Worm (Caenorhabditis elegans) whole organism, early embryonic: ENCODE measurements around the gene nsph-3.2.

ENCODE experiments used
- B0310.2 ChIP-seq: sonication (generic microtip); optimal IDR thresholded peaks from 2 replicates; lab custom pipeline; 2016; ENCODE audit warnings: mild to moderate bottlenecking, missing genetic modification characterization, missing compliant biosample characterization
- F13C5.2 ChIP-seq: sonication (generic microtip); optimal IDR thresholded peaks from 2 replicates; lab custom pipeline; 2017; ENCODE audit warnings: mild to moderate bottlenecking, missing genetic modification characterization, inconsistent platforms, missing compliant biosample characterization
- aly-1 ChIP-seq: sonication (generic microtip); optimal IDR thresholded peaks from 2 replicates; lab custom pipeline; 2016; ENCODE audit warnings: missing genetic modification characterization, missing compliant biosample characterization
- ama-1 ChIP-seq: fragments of 150-350 bp; optimal IDR thresholded peaks from 2 replicates; lab custom pipeline; 2014
- ceh-13 ChIP-seq: fragments of 200-800 bp; sonication (Bioruptor generic); optimal IDR thresholded peaks from 2 replicates; lab custom pipeline; 2018; ENCODE audit warnings: mild to moderate bottlenecking, missing genetic modification characterization, missing compliant biosample characterization
- ceh-36 ChIP-seq: sonication (generic microtip); optimal IDR thresholded peaks from 2 replicates; lab custom pipeline; 2016; ENCODE audit warnings: missing genetic modification characterization, inconsistent platforms, missing compliant biosample characterization
- ets-7 ChIP-seq: sonication (generic microtip); optimal IDR thresholded peaks from 2 replicates; lab custom pipeline; 2016; ENCODE audit warnings: missing genotype, missing genetic modification characterization, missing compliant biosample characterization
- flt-1 ChIP-seq: fragments of 200-800 bp; sonication (Bioruptor generic); IDR thresholded peaks from 2 replicates; pipeline ENCODE4 v1.3.6; 2022; ENCODE audit warnings: missing genetic modification characterization, missing compliant biosample characterization
- hmbx-1 ChIP-seq: sonication (generic microtip); optimal IDR thresholded peaks from 2 replicates; lab custom pipeline; 2016; ENCODE audit warnings: mild to moderate bottlenecking, missing genetic modification characterization, missing compliant biosample characterization
- hmg-4 ChIP-seq: fragments of 200-800 bp; sonication (Bioruptor generic); optimal IDR thresholded peaks from 2 replicates; lab custom pipeline; 2018; ENCODE audit warnings: mild to moderate bottlenecking, missing genetic modification characterization, missing compliant biosample characterization
- hnd-1 ChIP-seq: sonication (generic microtip); optimal IDR thresholded peaks from 2 replicates; lab custom pipeline; 2016; ENCODE audit warnings: missing genetic modification characterization, missing compliant biosample characterization
- pes-1 ChIP-seq: fragments of 200-800 bp; sonication (Bioruptor generic); IDR thresholded peaks from 2 replicates; pipeline ENCODE4 v1.3.6; 2022; ENCODE audit warnings: missing genetic modification reagents, missing genetic modification characterization, missing compliant biosample characterization
- scrt-1 ChIP-seq: fragments of 200-800 bp; sonication (Bioruptor generic); IDR thresholded peaks from 2 replicates; pipeline ENCODE4 v1.3.6; 2022; ENCODE audit warnings: missing genetic modification characterization, missing compliant biosample characterization
- sea-1 ChIP-seq: fragments of 200-800 bp; sonication (Bioruptor generic); conservative IDR thresholded peaks from 2 replicates; pipeline ENCODE4 v1.3.6; 2022; ENCODE audit warnings: missing genetic modification characterization, missing compliant biosample characterization
- tbx-11 ChIP-seq: fragments of 200-800 bp; sonication (Bioruptor generic); IDR thresholded peaks from 2 replicates; pipeline ENCODE4 v1.3.6; 2022; ENCODE audit warnings: missing genetic modification characterization, missing compliant biosample characterization
- tbx-37 ChIP-seq: fragments of 200-800 bp; sonication (Bioruptor generic); conservative IDR thresholded peaks from 2 replicates; pipeline ENCODE4 v1.3.6; 2022; ENCODE audit warnings: missing genetic modification reagents, missing genetic modification characterization, missing compliant biosample characterization
- tra-4 ChIP-seq: sonication (generic microtip); optimal IDR thresholded peaks from 2 replicates; lab custom pipeline; 2017; ENCODE audit warnings: missing genetic modification characterization, missing compliant biosample characterization

Gene nsph-3.2

DNA sequence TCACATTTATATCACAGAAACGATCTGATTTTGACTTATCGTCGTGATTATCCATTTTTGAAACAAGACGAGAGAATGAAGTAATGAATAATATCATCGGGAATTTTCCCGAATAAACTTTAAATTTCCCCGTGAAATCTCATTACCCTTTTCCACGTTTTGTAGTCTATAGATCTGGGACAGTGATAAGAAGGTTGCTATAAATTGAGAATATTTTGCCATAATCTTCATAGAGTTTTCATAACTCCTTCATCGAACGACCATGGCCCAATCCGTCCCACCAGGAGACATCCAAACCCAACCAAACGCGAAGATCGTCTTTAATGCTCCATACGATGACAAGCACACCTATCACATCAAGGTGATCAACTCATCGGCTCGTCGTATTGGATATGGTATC lies 17.5 kb upstream of the nsph-3.2 start, which contains the start of the genes C04G2.5 and msp-36:
Gene C04G2.5 (minus strand): TSS at position 101 of the 400 bp plus-strand sequence.
Gene msp-36 (plus strand): TSS at position 263 of the 400 bp plus-strand sequence.
- TF ChIP-seq scrt-1 (GFP tag; lab: Robert Waterston, UW) (no peak), pes-1 (GFP tag; lab: Robert Waterston, UW) (no peak), ama-1 (lab: Kevin White, UChicago) (no peak), sea-1 (GFP tag; lab: Robert Waterston, UW) (no peak), tbx-37 (GFP tag; lab: Robert Waterston, UW) (no peak), tbx-11 (GFP tag; lab: Robert Waterston, UW) (no peak), ceh-36 (tag; lab: Kevin White, UChicago) (no peak), hmg-4 (GFP tag; lab: Kevin White, UChicago) (no peak), ets-7 (tag; lab: Kevin White, UChicago) (no peak)

DNA sequence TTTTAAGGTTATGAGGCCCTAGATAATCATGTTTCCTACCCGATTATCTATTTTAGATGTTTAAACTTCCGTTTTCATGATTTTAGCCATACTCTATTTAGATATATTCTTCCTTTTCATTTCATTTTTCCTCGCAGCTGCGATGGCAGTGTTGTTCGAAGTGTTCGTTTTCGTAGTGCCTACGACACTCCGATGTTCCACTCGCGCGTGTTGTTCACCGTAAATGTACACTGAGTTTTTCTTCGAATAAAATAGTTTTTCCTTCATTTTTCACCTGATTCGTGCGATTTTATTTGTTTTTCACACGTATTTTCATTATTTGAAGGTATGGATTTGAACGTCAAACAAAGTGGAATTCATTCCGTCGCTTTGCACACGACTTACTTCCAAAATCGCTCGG lies 15.8 kb upstream of the nsph-3.2 start, which contains the start of gene dis-3:
Gene dis-3 (plus strand): TSS at position 322 of the 400 bp plus-strand sequence.
- TF ChIP-seq tbx-11 (GFP tag; lab: Robert Waterston, UW) (no peak), hmg-4 (GFP tag; lab: Kevin White, UChicago) (no peak), aly-1 (tag; lab: Kevin White, UChicago) (no peak), ama-1 (lab: Kevin White, UChicago) (no peak), ets-7 (tag; lab: Kevin White, UChicago) (no peak), scrt-1 (GFP tag; lab: Robert Waterston, UW) (no peak), F13C5.2 (tag; lab: Kevin White, UChicago) (no peak), pes-1 (GFP tag; lab: Robert Waterston, UW) (no peak), flt-1 (GFP tag; lab: Robert Waterston, UW) (no peak), tra-4 (tag; lab: Kevin White, UChicago) (no peak), ceh-36 (tag; lab: Kevin White, UChicago) (no peak), hnd-1 (tag; lab: Kevin White, UChicago) (no peak), hmbx-1 (no peak), sea-1 (GFP tag; lab: Robert Waterston, UW) (no peak), B0310.2 (tag; lab: Kevin White, UChicago) (no peak), ceh-13 (no peak), tbx-37 (GFP tag; lab: Robert Waterston, UW) (no peak)

DNA sequence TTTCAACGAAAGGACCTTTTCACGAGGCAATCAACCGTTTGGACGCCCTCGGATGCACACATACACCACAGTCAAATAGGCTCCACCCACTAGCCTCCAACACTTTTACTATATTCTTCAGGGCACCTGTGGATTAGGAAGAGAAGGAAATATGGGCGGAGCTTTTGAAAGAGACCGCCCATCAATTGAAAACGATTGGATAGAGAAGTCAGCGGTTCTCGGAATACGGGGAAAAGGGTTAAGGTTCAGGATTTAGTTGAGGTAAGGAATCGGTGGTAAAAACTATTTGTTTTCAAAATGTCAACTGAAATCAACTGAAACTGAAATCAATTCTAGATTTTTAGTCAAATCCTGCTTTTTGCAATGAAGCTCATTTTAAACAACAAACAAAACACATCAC lies 2.3 kb upstream of the nsph-3.2 start, which contains the start of gene egl-38:
Gene egl-38 (minus strand): TSS at position 101 of the 400 bp plus-strand sequence.
- no peak for TF ChIP-seq tbx-37 (GFP tag; lab: Robert Waterston, UW)
- TF ChIP-seq ceh-36 (tag; lab: Kevin White, UChicago) = no peak
- no peak for TF ChIP-seq scrt-1 (GFP tag; lab: Robert Waterston, UW)
- no peak for TF ChIP-seq aly-1 (tag; lab: Kevin White, UChicago)
- TF ChIP-seq hmg-4 (GFP tag; lab: Kevin White, UChicago) = no peak
- TF ChIP-seq tra-4 (tag; lab: Kevin White, UChicago) = no peak
- TF ChIP-seq ama-1 (lab: Kevin White, UChicago) = no peak
- no peak for TF ChIP-seq hnd-1 (tag; lab: Kevin White, UChicago)
- TF ChIP-seq F13C5.2 (tag; lab: Kevin White, UChicago) = no peak
- no peak for TF ChIP-seq B0310.2 (tag; lab: Kevin White, UChicago)
- no peak for TF ChIP-seq ets-7 (tag; lab: Kevin White, UChicago)

DNA sequence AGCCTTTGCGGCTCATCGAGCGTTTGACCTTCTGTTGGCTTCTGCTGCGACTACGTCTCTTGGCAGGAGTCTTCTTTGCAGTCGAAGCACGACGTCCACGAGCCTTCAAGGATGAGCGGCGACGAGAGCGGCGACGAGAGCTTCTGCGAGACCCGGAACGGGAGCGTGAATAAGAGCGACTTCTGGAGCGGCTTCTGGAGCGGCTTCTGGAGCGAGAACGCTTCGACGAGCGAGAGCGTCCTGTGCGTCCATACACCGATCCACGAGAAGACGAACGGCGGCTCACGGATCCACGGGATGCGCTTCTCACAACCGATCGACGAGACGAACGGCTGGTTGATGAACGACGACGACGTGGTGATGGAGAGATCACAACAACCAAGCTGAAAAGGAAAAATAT lies 1.8 kb upstream of the nsph-3.2 start:
- TF ChIP-seq B0310.2 (tag; lab: Kevin White, UChicago) (no peak), sea-1 (GFP tag; lab: Robert Waterston, UW) (no peak), pes-1 (GFP tag; lab: Robert Waterston, UW) (no peak), hmg-4 (GFP tag; lab: Kevin White, UChicago) (no peak), ceh-13 (no peak), flt-1 (GFP tag; lab: Robert Waterston, UW) (no peak), scrt-1 (GFP tag; lab: Robert Waterston, UW) (no peak), ets-7 (tag; lab: Kevin White, UChicago) (no peak), aly-1 (tag; lab: Kevin White, UChicago) (no peak), ama-1 (lab: Kevin White, UChicago) (no peak), hmbx-1 (no peak), ceh-36 (tag; lab: Kevin White, UChicago) (no peak), F13C5.2 (tag; lab: Kevin White, UChicago) (no peak), tbx-37 (GFP tag; lab: Robert Waterston, UW) (no peak), tra-4 (tag; lab: Kevin White, UChicago) (no peak), hnd-1 (tag; lab: Kevin White, UChicago) (no peak), tbx-11 (GFP tag; lab: Robert Waterston, UW) (no peak)

DNA sequence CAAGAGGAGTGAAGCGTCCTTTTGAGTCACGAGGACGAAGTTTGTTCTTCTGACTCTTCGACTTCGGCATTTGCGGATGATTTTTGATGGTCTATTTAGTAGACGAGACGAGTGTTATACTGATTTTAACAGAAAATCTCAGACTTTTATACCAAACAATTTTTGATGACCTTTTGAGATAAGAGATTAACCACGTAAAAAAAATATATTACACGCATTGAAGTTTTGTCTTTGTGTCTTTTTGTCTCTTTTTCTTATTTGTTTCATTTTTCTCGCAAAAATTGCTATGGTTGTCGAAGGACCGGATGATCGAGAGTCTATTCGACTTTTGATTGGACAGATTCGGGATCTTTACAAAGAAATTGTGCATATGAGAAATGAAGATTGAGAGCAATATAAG lies 1.2 kb upstream of the nsph-3.2 start, which contains the start of gene spch-1:
Gene spch-1 (minus strand): TSS at position 101 of the 400 bp plus-strand sequence.
- TF ChIP-seq sea-1 (GFP tag; lab: Robert Waterston, UW) (no peak), tbx-37 (GFP tag; lab: Robert Waterston, UW) (no peak)

DNA sequence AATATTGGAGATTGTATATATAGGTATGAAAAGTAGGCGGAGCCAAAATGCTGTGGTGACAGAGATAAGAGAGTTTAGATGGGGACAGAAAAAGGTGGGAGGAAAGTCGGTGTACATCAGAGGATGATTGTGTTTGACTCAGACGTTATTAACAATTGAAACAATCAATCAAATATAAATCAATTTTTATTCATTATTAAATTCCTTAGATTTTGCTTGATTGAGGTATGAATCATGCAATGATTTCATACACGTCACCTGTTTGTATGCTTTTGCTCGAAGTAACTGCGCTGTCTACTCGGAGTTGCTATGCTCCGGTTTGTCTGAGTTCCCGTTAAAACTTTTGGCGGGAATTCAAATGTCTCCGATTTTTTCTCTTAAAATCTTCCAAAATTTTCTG lies 2.5 kb downstream of the nsph-3.2 start, which contains the start of gene C04G2.10:
Gene C04G2.10 (plus strand): TSS at position 301 of the 400 bp plus-strand sequence.
- no peak for TF ChIP-seq ceh-36 (tag; lab: Kevin White, UChicago)
- no peak for TF ChIP-seq hmbx-1
- TF ChIP-seq aly-1 (tag; lab: Kevin White, UChicago) = no peak
- TF ChIP-seq sea-1 (GFP tag; lab: Robert Waterston, UW) = no peak
- TF ChIP-seq hmg-4 (GFP tag; lab: Kevin White, UChicago) = no peak
- TF ChIP-seq flt-1 (GFP tag; lab: Robert Waterston, UW) = no peak
- no peak for TF ChIP-seq ets-7 (tag; lab: Kevin White, UChicago)
- TF ChIP-seq scrt-1 (GFP tag; lab: Robert Waterston, UW) = no peak
- no peak for TF ChIP-seq hnd-1 (tag; lab: Kevin White, UChicago)

DNA sequence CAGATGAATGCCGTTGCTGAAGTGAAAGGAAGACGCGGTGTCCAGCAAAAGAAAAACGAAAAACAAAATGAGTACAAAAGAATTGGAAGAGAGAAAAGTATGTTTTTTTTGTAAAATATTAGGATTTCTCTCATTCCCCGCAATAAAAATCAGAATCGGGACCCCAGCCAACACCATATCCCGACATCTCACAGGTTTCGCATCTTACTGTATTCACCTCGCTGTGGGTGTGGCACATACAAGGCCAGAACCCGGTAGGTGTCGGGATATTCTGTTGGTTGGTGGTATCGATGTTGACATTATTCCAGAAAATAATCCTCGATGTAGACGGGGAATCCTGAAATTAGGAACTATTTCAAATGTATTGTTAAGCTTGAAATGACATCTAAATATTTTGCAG lies 4.1 kb downstream of the nsph-3.2 start:
- no peak for TF ChIP-seq ets-7 (tag; lab: Kevin White, UChicago)
- TF ChIP-seq ama-1 (lab: Kevin White, UChicago) = no peak
- no peak for TF ChIP-seq ceh-13
- TF ChIP-seq flt-1 (GFP tag; lab: Robert Waterston, UW) = no peak
- TF ChIP-seq B0310.2 (tag; lab: Kevin White, UChicago) = no peak
- no peak for TF ChIP-seq hmbx-1
- no peak for TF ChIP-seq sea-1 (GFP tag; lab: Robert Waterston, UW)
- TF ChIP-seq tbx-11 (GFP tag; lab: Robert Waterston, UW) = no peak
- no peak for TF ChIP-seq tra-4 (tag; lab: Kevin White, UChicago)
- no peak for TF ChIP-seq hnd-1 (tag; lab: Kevin White, UChicago)
- TF ChIP-seq tbx-37 (GFP tag; lab: Robert Waterston, UW) = no peak
- no peak for TF ChIP-seq aly-1 (tag; lab: Kevin White, UChicago)
- TF ChIP-seq scrt-1 (GFP tag; lab: Robert Waterston, UW) = no peak
- TF ChIP-seq F13C5.2 (tag; lab: Kevin White, UChicago) = no peak
- no peak for TF ChIP-seq pes-1 (GFP tag; lab: Robert Waterston, UW)
- TF ChIP-seq ceh-36 (tag; lab: Kevin White, UChicago) = no peak
- no peak for TF ChIP-seq hmg-4 (GFP tag; lab: Kevin White, UChicago)
